Fruit fly (Drosophila melanogaster): Measurements from ENCODE around the gene Vps24.

Gene Vps24

DNA sequence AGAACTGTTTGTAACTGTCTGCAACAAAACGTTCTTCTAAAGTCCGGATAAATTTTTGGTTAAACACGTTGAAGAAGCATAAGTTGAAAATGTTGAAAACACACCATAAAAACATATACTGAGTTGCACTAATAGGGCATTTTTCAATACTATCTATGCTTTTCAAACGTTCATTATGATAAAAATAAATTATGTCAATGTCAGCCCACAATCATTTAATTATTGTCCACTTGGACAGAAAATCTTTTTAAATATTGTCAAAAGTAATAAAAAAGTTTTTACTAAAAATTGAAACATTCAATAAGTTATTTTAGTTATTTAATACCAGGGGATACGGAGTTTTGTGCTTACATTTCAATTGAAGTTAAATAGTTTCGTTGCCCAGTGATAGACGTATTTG is 44.3 kb downstream of the Vps24 start, which contains the start of gene CG1092:
TSS of gene CG1092 (plus strand) at position 301 of the 400 bp plus-strand sequence.
- TF ChIP-seq CG8159 (tag; optimal IDR thresholded peaks at IDR 0.05) (no peak), CG12605 (GFP tag; IDR thresholded peaks at IDR 0.05) (no peak), Snoo (tag; optimal IDR thresholded peaks at IDR 0.05) (no peak), CG9948 (tag; optimal IDR thresholded peaks at IDR 0.05) (no peak), CG17806 (tag; optimal IDR thresholded peaks at IDR 0.05) (no peak), CG32121 (GFP tag; IDR thresholded peaks at IDR 0.05) (no peak), CG15710 (tag; optimal IDR thresholded peaks at IDR 0.05) (no peak), gl (tag; optimal IDR thresholded peaks at IDR 0.05) (no peak), CG34367 (tag; optimal IDR thresholded peaks at IDR 0.05) (no peak), Pif1A (GFP tag; optimal IDR thresholded peaks at IDR 0.05) (no peak), CG10348 (GFP tag; IDR thresholded peaks at IDR 0.05) (no peak), Ets98B (GFP tag; IDR thresholded peaks at IDR 0.05) (no peak), CG14655 (GFP tag; optimal IDR thresholded peaks at IDR 0.05) (no peak), rn (GFP tag; IDR thresholded peaks at IDR 0.05) (no peak), EcR (GFP tag; optimal IDR thresholded peaks at IDR 0.05) (no peak), fd96Ca (GFP tag; IDR thresholded peaks at IDR 0.05) (no peak)

All from whole organism, pupa.